Fruit fly (Drosophila melanogaster): Measurements from ENCODE around the gene Xrp1.

Xrp1 gene

DNA sequence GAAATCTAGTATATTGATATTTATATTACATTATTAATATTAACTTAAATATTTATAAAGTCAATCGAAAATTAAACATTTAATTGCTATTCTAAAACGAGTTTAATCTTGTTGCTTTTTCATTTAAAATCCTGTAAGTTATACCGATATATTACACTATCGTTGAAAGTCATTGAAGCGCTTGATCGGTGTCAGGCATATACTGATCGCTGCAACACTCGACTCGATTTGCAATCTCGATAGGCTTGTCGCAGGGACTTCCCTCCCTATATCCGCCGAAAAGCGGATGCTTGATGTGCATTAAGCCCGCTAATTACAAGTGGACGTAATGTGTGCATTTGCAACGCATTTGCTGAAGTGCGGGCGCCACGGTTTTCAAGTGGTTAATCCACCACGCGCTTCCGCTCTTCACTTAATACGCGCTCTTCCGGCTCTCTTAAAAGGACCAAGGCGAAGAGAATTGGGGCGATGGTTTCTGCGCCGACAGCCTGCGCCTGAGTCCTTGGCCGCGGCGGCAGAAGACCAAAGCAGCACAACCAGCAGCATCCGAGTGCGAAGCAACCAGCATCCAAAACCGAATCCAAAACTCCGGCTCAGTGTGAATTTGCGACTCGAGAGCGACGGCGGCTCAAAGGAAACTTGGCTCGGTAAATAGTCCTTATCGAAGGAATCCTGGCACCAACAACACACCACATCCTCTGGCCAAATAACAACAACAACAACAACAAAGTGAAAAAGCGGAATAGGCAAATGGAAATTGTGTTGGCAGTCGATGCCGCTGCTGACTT, 14.3 kb downstream of the Xrp1 start, which contains the start of gene CG42613 (continued):
- TF ChIP-seq unc-4 (GFP tag; IDR thresholded peaks at IDR 0.05; ENCODE audit: partially characterized antibody) (no peak), CG2116 (GFP tag; optimal IDR thresholded peaks at IDR 0.05) (peak; percentile 82), slou (GFP tag; optimal IDR thresholded peaks at IDR 0.05) (no peak), CG6683 (GFP tag; optimal IDR thresholded peaks at IDR 0.05) (peak; percentile 24), CG17912 (GFP tag; optimal IDR thresholded peaks at IDR 0.05) (peak; percentile 87), CG16813 (GFP tag; IDR thresholded peaks at IDR 0.05; ENCODE audit: partially characterized antibody) (peak; percentile 81), chn (GFP tag; optimal IDR thresholded peaks at IDR 0.05) (no peak), tap (tag; optimal IDR thresholded peaks at IDR 0.05) (peak; percentile 47), eve (GFP tag; optimal IDR thresholded peaks at IDR 0.05) (no peak), Drgx (GFP tag; IDR thresholded peaks at IDR 0.05) (peak; percentile 15), repo (GFP tag; optimal IDR thresholded peaks at IDR 0.05) (no peak), H2.0 (GFP tag; IDR thresholded peaks at IDR 0.05) (peak; percentile 72; the same call in 1 of the 2 replicates), E2f2 (GFP tag; IDR thresholded peaks at IDR 0.05) (peak; percentile 61), CG6272 (GFP tag; IDR thresholded peaks at IDR 0.05) (peak; percentile 23; the same call in 1 of the 2 replicates), CG8924 (tag; optimal IDR thresholded peaks at IDR 0.05) (peak; percentile 27), fd102C (GFP tag; optimal IDR thresholded peaks at IDR 0.05) (peak; percentile 74), dmrt99B (tag; optimal IDR thresholded peaks at IDR 0.05) (peak; percentile 36), Sox100B (GFP tag; optimal IDR thresholded peaks at IDR 0.05) (peak; percentile 76), Med (GFP tag) (peak; percentile 34), esg (GFP tag; conservative IDR thresholded peaks at IDR 0.05) (no peak), amos (GFP tag; IDR thresholded peaks at IDR 0.05; ENCODE audit: partially characterized antibody) (peak; percentile 63), zfh2 (GFP tag; optimal IDR thresholded peaks at IDR 0.05) (peak; percentile 9), nom (GFP tag; optimal IDR thresholded peaks at IDR 0.05) (peak; percentile 58), bowl (GFP tag; IDR thresholded peaks at IDR 0.05) (no peak; the same call in 1 of the 2 replicates), CG6854 (GFP tag; optimal IDR thresholded peaks at IDR 0.05) (peak; percentile 20), CG32772 (GFP tag; IDR thresholded peaks at IDR 0.05) (peak; percentile 17; the same call in 1 of the 2 replicates), gsb-n (tag; optimal IDR thresholded peaks at IDR 0.05) (peak; percentile 61), Sox102F (GFP tag; optimal IDR thresholded peaks at IDR 0.05) (peak; percentile 17), CG42726 (GFP tag; IDR thresholded peaks at IDR 0.05; ENCODE audit: partially characterized antibody) (peak; percentile 66), Lim3 (GFP tag; IDR thresholded peaks at IDR 0.05) (no peak), Pdp1 (GFP tag; optimal IDR thresholded peaks at IDR 0.05) (peak in 1 of 2 experiments; percentile 20), unpg (GFP tag; optimal IDR thresholded peaks at IDR 0.05) (peak; percentile 63), CG17802 (tag; optimal IDR thresholded peaks at IDR 0.05) (peak; percentile 77), az2 (GFP tag; optimal IDR thresholded peaks at IDR 0.05) (no peak), lmd (GFP tag; IDR thresholded peaks at IDR 0.05) (no peak), CG2678 (tag; optimal IDR thresholded peaks at IDR 0.05) (peak; percentile 23), CG9932 (GFP tag; IDR thresholded peaks at IDR 0.05) (peak; percentile 62), CG9797 (GFP tag; optimal IDR thresholded peaks at IDR 0.05) (peak; percentile 27), Kr (GFP tag; optimal IDR thresholded peaks at IDR 0.05) (no peak), CG17612 (GFP tag; IDR thresholded peaks at IDR 0.05) (peak; percentile 22; the same call in 1 of the 2 replicates), D (optimal IDR thresholded peaks at IDR 0.05) (no peak), D (GFP tag; optimal IDR thresholded peaks at IDR 0.05) (peak; percentile 76), hbn (GFP tag; IDR thresholded peaks at IDR 0.05; ENCODE audit: partially characterized antibody) (peak; percentile 21), CG11696 (GFP tag; IDR thresholded peaks at IDR 0.05) (no peak), CG12659 (GFP tag; optimal IDR thresholded peaks at IDR 0.05) (peak; percentile 73), CG1024 (GFP tag; IDR thresholded peaks at IDR 0.05) (peak; percentile 61), aop (GFP tag; IDR thresholded peaks at IDR 0.05) (peak; percentile 75), Mad (GFP tag; optimal IDR thresholded peaks at IDR 0.05) (peak; percentile 47), Hmx (GFP tag; optimal IDR thresholded peaks at IDR 0.05) (no peak)

Data from whole organism, embryonic.